Fruit fly (Drosophila melanogaster) whole organism, embryonic: Measurements from ENCODE around the gene Pdh.

Experiments used
- Asciz ChIP-seq: fragments of 200-800 bp; sonication (Bioruptor generic); optimal IDR thresholded peaks from 2 replicates; lab custom pipeline; 2017; ENCODE audit warnings: missing biosample characterization, mild to moderate bottlenecking, missing genetic modification characterization, missing genetic modification reagents
- Blimp-1 ChIP-seq: fragments of 200-800 bp; sonication (Bioruptor generic); optimal IDR thresholded peaks from 3 replicates; lab custom pipeline; 2018; ENCODE audit warnings: missing biosample characterization, missing genetic modification characterization, mild to moderate bottlenecking, moderate library complexity, missing genetic modification reagents
- CG10267 ChIP-seq: fragments of 200-800 bp; sonication (Bioruptor generic); optimal IDR thresholded peaks from 2 replicates; lab custom pipeline; 2018; ENCODE audit warnings: missing biosample characterization, mild to moderate bottlenecking, missing genetic modification characterization, moderate library complexity
- CG11085 ChIP-seq: fragments of 200-800 bp; sonication (Bioruptor generic); IDR thresholded peaks from 2 replicates; pipeline ENCODE4 v1.3.6; 2022; ENCODE audit warnings: missing biosample characterization, missing genetic modification characterization
- CG11456 ChIP-seq: fragments of 200-800 bp; sonication (Bioruptor generic); IDR thresholded peaks from 3 replicates; pipeline ENCODE4 v1.3.6; 2022; ENCODE audit warnings: missing biosample characterization, missing genetic modification characterization
- CG11504 ChIP-seq: fragments of 200-800 bp; sonication (Bioruptor generic); optimal IDR thresholded peaks from 3 replicates; lab custom pipeline; 2019; ENCODE audit warnings: missing biosample characterization, mild to moderate bottlenecking, missing genetic modification characterization, moderate library complexity
- CG17186 ChIP-seq: fragments of 200-800 bp; sonication (Bioruptor generic); optimal IDR thresholded peaks from 3 replicates; lab custom pipeline; 2017; ENCODE audit warnings: missing biosample characterization, missing genetic modification reagents, missing genetic modification characterization
- CG31441 ChIP-seq: fragments of 200-800 bp; sonication (Bioruptor generic); IDR thresholded peaks from 2 replicates; pipeline ENCODE4 v1.3.6; 2022; ENCODE audit warnings: missing biosample characterization, missing genetic modification characterization
- CG9437 ChIP-seq: fragments of 200-800 bp; sonication (Bioruptor generic); optimal IDR thresholded peaks from 2 replicates; lab custom pipeline; 2018; ENCODE audit warnings: missing biosample characterization, mild to moderate bottlenecking, missing genetic modification characterization
- CHES-1-like ChIP-seq: fragments of 200-800 bp; sonication (Bioruptor generic); optimal IDR thresholded peaks from 2 replicates; lab custom pipeline; 2016; ENCODE audit warnings: missing biosample characterization, missing genetic modification characterization
- Dref ChIP-seq: fragments of 200-800 bp; sonication (Bioruptor generic); IDR thresholded peaks from 2 replicates; pipeline ENCODE4 v1.3.6; 2022; ENCODE audit warnings: missing biosample characterization, missing genetic modification characterization
- E2f2 ChIP-seq: fragments of 200-800 bp; sonication (Bioruptor generic); IDR thresholded peaks from 2 replicates; pipeline ENCODE4 v1.3.6; 2022; ENCODE audit warnings: missing biosample characterization, missing genetic modification characterization
- Ets65A ChIP-seq: fragments of 200-800 bp; sonication (Bioruptor generic); peaks from one replicate; lab custom pipeline; 2016; ENCODE audit warnings: missing biosample characterization, missing genetic modification characterization
- HLH4C ChIP-seq: fragments of 200-800 bp; sonication (Bioruptor generic); IDR thresholded peaks from 3 replicates; pipeline ENCODE4 v1.3.6; 2022; ENCODE audit warnings: missing biosample characterization, missing genetic modification characterization; ENCODE audit not compliant: partially characterized antibody
- Hey ChIP-seq: fragments of 200-800 bp; sonication (Bioruptor generic); optimal IDR thresholded peaks from 3 replicates; lab custom pipeline; 2018; ENCODE audit warnings: missing biosample characterization, mild to moderate bottlenecking, missing genetic modification characterization
- Hr78 ChIP-seq, 2 experiments: fragments of 200-800 bp in 1 of 2; fragments of >200 bp in 1 of 2; sonication (Bioruptor generic) in 1 of 2; optimal IDR thresholded peaks; 2 replicates each; lab custom pipeline; 2017 to 2019; ENCODE audit warnings: missing biosample characterization in 2 of 2, missing genetic modification characterization in 2 of 2, mild to moderate bottlenecking in 1 of 2, moderate library complexity in 1 of 2
- Kr ChIP-seq: fragments of 200-800 bp; sonication (Bioruptor generic); optimal IDR thresholded peaks from 2 replicates; lab custom pipeline; 2017; ENCODE audit warnings: missing biosample characterization, mild to moderate bottlenecking, missing genetic modification characterization
- Med ChIP-seq: fragments of 200-800 bp; sonication (Bioruptor generic); peaks from one replicate; lab custom pipeline; 2016; ENCODE audit warnings: missing biosample characterization, missing genetic modification characterization, mild to moderate bottlenecking, inconsistent platforms, moderate library complexity
- Nf-YA ChIP-seq: fragments of 200-800 bp; sonication (Bioruptor generic); IDR thresholded peaks from 2 replicates; pipeline ENCODE4 v1.3.6; 2022; ENCODE audit warnings: missing biosample characterization, missing genetic modification characterization
- Sox100B ChIP-seq: fragments of 200-800 bp; sonication (Bioruptor generic); optimal IDR thresholded peaks from 3 replicates; lab custom pipeline; 2018; ENCODE audit warnings: missing biosample characterization, mild to moderate bottlenecking, missing genetic modification characterization
- Trl ChIP-seq, 3 experiments: fragments of >200 bp in 2 of 3; fragments of 200-800 bp in 1 of 3; sonication (Bioruptor generic) in 1 of 3; optimal IDR thresholded peaks; 2 replicates in 1 of 3; 3 replicates in 2 of 3; lab custom pipeline; 2016 to 2017; ENCODE audit warnings: missing biosample characterization in 1 of 3, missing genetic modification characterization in 1 of 3
- ato ChIP-seq: fragments of 200-800 bp; sonication (Bioruptor generic); IDR thresholded peaks from 2 replicates; pipeline ENCODE4 v1.3.6; 2022; ENCODE audit warnings: missing biosample characterization, missing genetic modification characterization; ENCODE audit not compliant: partially characterized antibody
- cato ChIP-seq: fragments of 200-800 bp; sonication (Bioruptor generic); optimal IDR thresholded peaks from 2 replicates; lab custom pipeline; 2016; ENCODE audit warnings: missing biosample characterization, missing genetic modification characterization, borderline replicate concordance
- chinmo ChIP-seq: fragments of 200-800 bp; sonication (Bioruptor generic); IDR thresholded peaks from 4 replicates; pipeline ENCODE4 v1.3.6; 2022; ENCODE audit warnings: missing biosample characterization, missing genetic modification characterization; ENCODE audit not compliant: partially characterized antibody
- crol ChIP-seq: fragments of 200-800 bp; sonication (Bioruptor generic); IDR thresholded peaks from 2 replicates; pipeline ENCODE4 v1.3.6; 2022; ENCODE audit warnings: missing biosample characterization, missing genetic modification characterization
- dysf ChIP-seq: fragments of 200-800 bp; sonication (Bioruptor generic); IDR thresholded peaks from 3 replicates; pipeline ENCODE4 v1.3.6; 2022; ENCODE audit warnings: missing biosample characterization, missing genetic modification characterization
- esg ChIP-seq: fragments of 200-800 bp; sonication (Bioruptor generic); conservative IDR thresholded peaks from 2 replicates; pipeline ENCODE4 v1.3.6; 2022; ENCODE audit warnings: missing biosample characterization, missing genetic modification characterization
- gem ChIP-seq: fragments of 200-800 bp; sonication (Bioruptor generic); optimal IDR thresholded peaks from 2 replicates; lab custom pipeline; 2019; ENCODE audit warnings: missing biosample characterization, mild to moderate bottlenecking, missing genetic modification characterization, moderate library complexity
- grn ChIP-seq: fragments of 200-800 bp; sonication (Bioruptor generic); optimal IDR thresholded peaks from 3 replicates; lab custom pipeline; 2017; ENCODE audit warnings: missing biosample characterization, missing genetic modification characterization
- lab ChIP-seq: fragments of 200-800 bp; sonication (Bioruptor generic); optimal IDR thresholded peaks from 3 replicates; lab custom pipeline; 2017; ENCODE audit warnings: missing biosample characterization, missing genetic modification characterization, mild to moderate bottlenecking, moderate library complexity, missing genetic modification reagents
- mld ChIP-seq: fragments of 200-800 bp; sonication (Bioruptor generic); IDR thresholded peaks from 3 replicates; pipeline ENCODE4 v1.3.6; 2022; ENCODE audit warnings: missing biosample characterization, missing genetic modification characterization; ENCODE audit not compliant: partially characterized antibody
- oc ChIP-seq: fragments of 200-800 bp; sonication (Bioruptor generic); optimal IDR thresholded peaks from 2 replicates; lab custom pipeline; 2018; ENCODE audit warnings: missing biosample characterization, mild to moderate bottlenecking, missing genetic modification characterization, moderate library complexity
- p53 ChIP-seq: fragments of 200-800 bp; sonication (Bioruptor generic); optimal IDR thresholded peaks from 2 replicates; lab custom pipeline; 2016; ENCODE audit warnings: missing biosample characterization, missing genetic modification characterization
- pan ChIP-seq, 4 experiments: fragments of >200 bp in 3 of 4; fragments of 200-800 bp in 1 of 4; sonication (Bioruptor generic) in 1 of 4; optimal IDR thresholded peaks in 3 of 4; IDR thresholded peaks in 1 of 4; 2 replicates each; pipeline versions ENCODE4 v1.3.6 to Lab custom; 2017 to 2022; ENCODE audit warnings: missing biosample characterization in 2 of 4, missing genetic modification characterization in 2 of 4, mixed read lengths in 1 of 4
- phol ChIP-seq: fragments of 200-800 bp; sonication (Bioruptor generic); optimal IDR thresholded peaks from 3 replicates; lab custom pipeline; 2018; ENCODE audit warnings: missing biosample characterization, mild to moderate bottlenecking, missing genetic modification characterization, moderate library complexity
- sc ChIP-seq, 3 experiments: fragments of >200 bp in 2 of 3; fragments of 200-800 bp in 1 of 3; sonication (Bioruptor generic) in 1 of 3; optimal IDR thresholded peaks; 2 replicates in 2 of 3; 3 replicates in 1 of 3; lab custom pipeline; 2017; ENCODE audit warnings: mild to moderate bottlenecking in 1 of 3, missing biosample characterization in 1 of 3, missing genetic modification characterization in 1 of 3, missing genetic modification reagents in 1 of 3
- schlank ChIP-seq: fragments of 200-800 bp; sonication (Bioruptor generic); optimal IDR thresholded peaks from 2 replicates; lab custom pipeline; 2018; ENCODE audit warnings: missing biosample characterization, mild to moderate bottlenecking, missing genetic modification characterization
- sd ChIP-seq: fragments of 200-800 bp; sonication (Bioruptor generic); optimal IDR thresholded peaks from 3 replicates; lab custom pipeline; 2018; ENCODE audit warnings: missing biosample characterization, mild to moderate bottlenecking, missing genetic modification characterization, moderate library complexity
- sens ChIP-seq: fragments of 200-800 bp; sonication (Bioruptor generic); peaks from one replicate; lab custom pipeline; 2016; ENCODE audit warnings: missing biosample characterization, missing genetic modification characterization
- stwl ChIP-seq: fragments of 200-800 bp; sonication (Bioruptor generic); optimal IDR thresholded peaks from 3 replicates; lab custom pipeline; 2018; ENCODE audit warnings: missing biosample characterization, mild to moderate bottlenecking, missing genetic modification characterization, moderate library complexity
- sug ChIP-seq: fragments of 200-800 bp; optimal IDR thresholded peaks from 2 replicates; lab custom pipeline; 2019; ENCODE audit warnings: missing biosample characterization, mild to moderate bottlenecking, missing genetic modification characterization, moderate library complexity
- tna ChIP-seq: fragments of 200-800 bp; sonication (Bioruptor generic); IDR thresholded peaks from 2 replicates; pipeline ENCODE4 v1.3.6; 2022; ENCODE audit warnings: missing biosample characterization, missing genetic modification characterization; ENCODE audit not compliant: partially characterized antibody
- wdn ChIP-seq: fragments of 200-800 bp; sonication (Bioruptor generic); IDR thresholded peaks from 2 replicates; pipeline ENCODE4 v1.3.6; 2022; ENCODE audit warnings: missing biosample characterization, missing genetic modification characterization
- zen2 ChIP-seq: fragments of 200-800 bp; sonication (Bioruptor generic); IDR thresholded peaks from 3 replicates; pipeline ENCODE4 v1.3.6; 2022; ENCODE audit warnings: missing biosample characterization, missing genetic modification characterization; ENCODE audit not compliant: partially characterized antibody
- zfh1 ChIP-seq: fragments of 200-800 bp; sonication (Bioruptor generic); IDR thresholded peaks from 3 replicates; pipeline ENCODE4 v1.3.6; 2022; ENCODE audit warnings: missing biosample characterization, missing genetic modification characterization

The Pdh gene

DNA sequence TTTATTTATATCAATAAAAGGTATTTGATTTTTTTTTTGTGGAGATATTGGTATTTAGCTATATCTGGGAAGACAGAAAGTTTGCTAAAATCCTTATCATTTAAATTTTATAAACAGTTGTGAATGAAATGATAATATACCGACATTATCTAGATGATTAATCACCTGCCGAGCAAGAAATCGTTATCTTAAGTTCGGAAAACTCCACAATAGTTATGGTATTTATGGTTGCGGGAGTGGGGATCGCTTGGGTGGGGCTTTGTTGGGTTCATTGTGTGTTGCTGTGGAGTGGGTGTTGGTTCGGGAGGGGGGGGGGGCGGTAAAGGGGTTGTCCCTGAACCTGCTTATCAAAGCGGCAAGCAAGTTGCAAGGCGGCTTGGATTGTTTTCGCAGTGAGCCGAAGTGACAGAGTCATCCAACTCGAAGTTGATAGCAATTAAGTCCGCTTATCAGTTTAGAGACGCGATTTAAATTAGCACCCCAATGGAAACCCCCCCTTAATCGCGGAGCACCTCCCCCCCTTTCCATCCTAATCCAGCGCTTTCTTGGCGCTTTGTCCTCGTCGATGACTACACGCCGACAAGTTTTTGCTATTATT is 38.2 kb upstream of the Pdh start:
- TF ChIP-seq wdn (GFP tag; lab: Robert Waterston, UW), result no peak
- TF ChIP-seq sd, result peak; percentile 64
- TF ChIP-seq HLH4C (GFP tag; lab: Robert Waterston, UW), result 0 out of 3 replicates have a peak, but pooled peaks have one; percentile 8
- TF ChIP-seq lab (GFP tag; lab: Kevin White, UChicago), result peak; percentile 66
- peak; percentile 37 for TF ChIP-seq grn (GFP tag; lab: Kevin White, UChicago)
- 0 out of 2 replicates have a peak, but pooled peaks have one; percentile 29 for TF ChIP-seq tna (GFP tag; lab: Robert Waterston, UW)
- no peak for TF ChIP-seq CG9437 (GFP tag; lab: Kevin White, UChicago)
- TF ChIP-seq Kr (GFP tag; lab: Kevin White, UChicago), result no peak
- no peak for TF ChIP-seq Trl (optimal IDR thresholded peaks at IDR 0.05; lab: Kevin White, UChicago)
- no peak for TF ChIP-seq Trl (GFP tag; optimal IDR thresholded peaks at IDR 0.05; lab: Kevin White, UChicago)
- no peak for TF ChIP-seq mld (GFP tag; lab: Robert Waterston, UW)
- TF ChIP-seq oc (tag; lab: Kevin White, UChicago), result no peak
- peak in 1 of 2 experiments; percentile 62 for TF ChIP-seq Hr78 (GFP tag; optimal IDR thresholded peaks at IDR 0.05; lab: Kevin White, UChicago)
- TF ChIP-seq CG11456, result 0 out of 3 replicates have a peak, but pooled peaks have one; percentile 4
- peak; percentile 28 for TF ChIP-seq sug
- peak; percentile 63; the same call in 1 of the 2 replicates for TF ChIP-seq crol (GFP tag; lab: Robert Waterston, UW)
- no peak for TF ChIP-seq ato (GFP tag; lab: Robert Waterston, UW)
- TF ChIP-seq esg, result no peak

DNA sequence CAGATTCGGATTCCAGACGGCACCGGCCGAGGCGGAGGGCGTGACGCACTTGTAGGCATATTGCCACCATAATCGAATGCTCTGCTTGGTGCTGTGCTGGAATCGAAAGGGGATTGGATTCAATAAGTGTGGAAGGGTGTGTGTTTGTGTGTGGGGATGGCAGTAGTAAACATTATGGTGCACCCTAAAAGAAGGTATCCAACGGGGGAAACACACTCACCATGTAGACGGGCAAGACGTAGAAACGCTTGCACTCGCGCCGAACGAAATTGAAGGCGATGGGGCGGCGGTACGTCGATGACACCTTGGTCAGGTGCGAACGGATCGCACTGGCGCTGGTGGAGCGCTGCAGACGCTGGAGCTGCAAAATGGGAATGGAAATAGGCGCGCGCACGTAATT is 37.2 kb upstream of the Pdh start:
- no peak for TF ChIP-seq CG11085 (GFP tag; lab: Robert Waterston, UW)
- TF ChIP-seq chinmo (GFP tag; lab: Robert Waterston, UW), result 0 out of 4 replicates have a peak, but pooled peaks have one; percentile 41
- TF ChIP-seq Ets65A (GFP tag; lab: Kevin White, UChicago), result peak; percentile 89
- no peak for TF ChIP-seq schlank (tag; lab: Kevin White, UChicago)
- TF ChIP-seq pan (optimal IDR thresholded peaks at IDR 0.05; lab: Kevin White, UChicago), result no peak
- TF ChIP-seq pan (GFP tag; optimal IDR thresholded peaks at IDR 0.05 in 1 of 2, IDR thresholded peaks at IDR 0.05 in 1 of 2), result peak in 1 of 2 experiments; percentile 21
- TF ChIP-seq Med (GFP tag; lab: Kevin White, UChicago), result peak; percentile 28
- TF ChIP-seq dysf (GFP tag; lab: Robert Waterston, UW), result 0 out of 3 replicates have a peak, but pooled peaks have one; percentile 20
- 0 out of 3 replicates have a peak, but pooled peaks have one; percentile 23 for TF ChIP-seq zfh1

- peak; percentile 52 for TF ChIP-seq sens
- TF ChIP-seq zen2 (GFP tag; lab: Robert Waterston, UW), result peak; percentile 50
- TF ChIP-seq CG17186, result no peak
- TF ChIP-seq Asciz (GFP tag; lab: Kevin White, UChicago), result no peak
- TF ChIP-seq CG11504 (tag; lab: Kevin White, UChicago), result peak; percentile 12
- TF ChIP-seq Hey, result no peak
- no peak for TF ChIP-seq p53 (GFP tag; lab: Kevin White, UChicago)
- TF ChIP-seq phol (tag; lab: Kevin White, UChicago), result peak; percentile 3
- TF ChIP-seq Blimp-1 (GFP tag; lab: Kevin White, UChicago), result peak; percentile 11
- 0 out of 2 replicates have a peak, but pooled peaks have one; percentile 11 for TF ChIP-seq CG31441 (GFP tag; lab: Robert Waterston, UW)
- no peak for TF ChIP-seq CHES-1-like
- peak; percentile 88 for TF ChIP-seq E2f2 (GFP tag; lab: Robert Waterston, UW)
- TF ChIP-seq Sox100B (GFP tag; lab: Kevin White, UChicago), result no peak
- TF ChIP-seq gem (tag; lab: Kevin White, UChicago), result peak; percentile 4
- TF ChIP-seq stwl (tag; lab: Kevin White, UChicago), result peak; percentile 98
- TF ChIP-seq Dref (GFP tag; lab: Robert Waterston, UW), result peak; percentile 57
- TF ChIP-seq sc (optimal IDR thresholded peaks at IDR 0.05; lab: Kevin White, UChicago), result no peak
- no peak for TF ChIP-seq sc (GFP tag; optimal IDR thresholded peaks at IDR 0.05; lab: Kevin White, UChicago)
- no peak for TF ChIP-seq cato
- no peak for TF ChIP-seq Nf-YA
- peak; percentile 86 for TF ChIP-seq CG10267 (tag; lab: Kevin White, UChicago)
Measured at dm6 chr3L:16390793-16391192, 36.7 kb upstream of the Pdh start.
